Worm (Caenorhabditis elegans) whole organism, early embryonic: ENCODE data around the gene egl-38.

ENCODE experiments used
- B0310.2 ChIP-seq: sonication (generic microtip); optimal IDR thresholded peaks from 2 replicates; lab custom pipeline; 2016; ENCODE audit warnings: mild to moderate bottlenecking, missing genetic modification characterization, missing compliant biosample characterization
- F13C5.2 ChIP-seq: sonication (generic microtip); optimal IDR thresholded peaks from 2 replicates; lab custom pipeline; 2017; ENCODE audit warnings: mild to moderate bottlenecking, missing genetic modification characterization, inconsistent platforms, missing compliant biosample characterization
- aly-1 ChIP-seq: sonication (generic microtip); optimal IDR thresholded peaks from 2 replicates; lab custom pipeline; 2016; ENCODE audit warnings: missing genetic modification characterization, missing compliant biosample characterization
- ama-1 ChIP-seq: fragments of 150-350 bp; optimal IDR thresholded peaks from 2 replicates; lab custom pipeline; 2014
- ceh-13 ChIP-seq: fragments of 200-800 bp; sonication (Bioruptor generic); optimal IDR thresholded peaks from 2 replicates; lab custom pipeline; 2018; ENCODE audit warnings: mild to moderate bottlenecking, missing genetic modification characterization, missing compliant biosample characterization
- ceh-36 ChIP-seq: sonication (generic microtip); optimal IDR thresholded peaks from 2 replicates; lab custom pipeline; 2016; ENCODE audit warnings: missing genetic modification characterization, inconsistent platforms, missing compliant biosample characterization
- ets-7 ChIP-seq: sonication (generic microtip); optimal IDR thresholded peaks from 2 replicates; lab custom pipeline; 2016; ENCODE audit warnings: missing genotype, missing genetic modification characterization, missing compliant biosample characterization
- flt-1 ChIP-seq: fragments of 200-800 bp; sonication (Bioruptor generic); IDR thresholded peaks from 2 replicates; pipeline ENCODE4 v1.3.6; 2022; ENCODE audit warnings: missing genetic modification characterization, missing compliant biosample characterization
- hmbx-1 ChIP-seq: sonication (generic microtip); optimal IDR thresholded peaks from 2 replicates; lab custom pipeline; 2016; ENCODE audit warnings: mild to moderate bottlenecking, missing genetic modification characterization, missing compliant biosample characterization
- hmg-4 ChIP-seq: fragments of 200-800 bp; sonication (Bioruptor generic); optimal IDR thresholded peaks from 2 replicates; lab custom pipeline; 2018; ENCODE audit warnings: mild to moderate bottlenecking, missing genetic modification characterization, missing compliant biosample characterization
- hnd-1 ChIP-seq: sonication (generic microtip); optimal IDR thresholded peaks from 2 replicates; lab custom pipeline; 2016; ENCODE audit warnings: missing genetic modification characterization, missing compliant biosample characterization
- pes-1 ChIP-seq: fragments of 200-800 bp; sonication (Bioruptor generic); IDR thresholded peaks from 2 replicates; pipeline ENCODE4 v1.3.6; 2022; ENCODE audit warnings: missing genetic modification reagents, missing genetic modification characterization, missing compliant biosample characterization
- scrt-1 ChIP-seq: fragments of 200-800 bp; sonication (Bioruptor generic); IDR thresholded peaks from 2 replicates; pipeline ENCODE4 v1.3.6; 2022; ENCODE audit warnings: missing genetic modification characterization, missing compliant biosample characterization
- sea-1 ChIP-seq: fragments of 200-800 bp; sonication (Bioruptor generic); conservative IDR thresholded peaks from 2 replicates; pipeline ENCODE4 v1.3.6; 2022; ENCODE audit warnings: missing genetic modification characterization, missing compliant biosample characterization
- tbx-11 ChIP-seq: fragments of 200-800 bp; sonication (Bioruptor generic); IDR thresholded peaks from 2 replicates; pipeline ENCODE4 v1.3.6; 2022; ENCODE audit warnings: missing genetic modification characterization, missing compliant biosample characterization
- tbx-37 ChIP-seq: fragments of 200-800 bp; sonication (Bioruptor generic); conservative IDR thresholded peaks from 2 replicates; pipeline ENCODE4 v1.3.6; 2022; ENCODE audit warnings: missing genetic modification reagents, missing genetic modification characterization, missing compliant biosample characterization
- tra-4 ChIP-seq: sonication (generic microtip); optimal IDR thresholded peaks from 2 replicates; lab custom pipeline; 2017; ENCODE audit warnings: missing genetic modification characterization, missing compliant biosample characterization

egl-38 gene

ce11 chrIV:10062728-10063127, 47.6 kb downstream of the egl-38 start, which contains the start of gene ipla-7:
ipla-7 (minus strand) TSS chrIV:10062849.
- TF ChIP-seq tra-4 (tag; lab: Kevin White, UChicago) (no peak), ama-1 (lab: Kevin White, UChicago) (no peak), hmg-4 (no peak), B0310.2 (tag; lab: Kevin White, UChicago) (no peak), hmbx-1 (tag; lab: Kevin White, UChicago) (no peak), sea-1 (GFP tag; lab: Robert Waterston, UW) (no peak), ceh-36 (tag; lab: Kevin White, UChicago) (no peak), scrt-1 (GFP tag; lab: Robert Waterston, UW) (no peak), ceh-13 (GFP tag; lab: Kevin White, UChicago) (no peak), F13C5.2 (tag; lab: Kevin White, UChicago) (no peak), aly-1 (tag; lab: Kevin White, UChicago) (no peak), ets-7 (tag; lab: Kevin White, UChicago) (no peak), tbx-37 (GFP tag; lab: Robert Waterston, UW) (no peak), tbx-11 (GFP tag; lab: Robert Waterston, UW) (no peak), flt-1 (no peak), hnd-1 (tag; lab: Kevin White, UChicago) (no peak), pes-1 (GFP tag; lab: Robert Waterston, UW) (no peak)

DNA sequence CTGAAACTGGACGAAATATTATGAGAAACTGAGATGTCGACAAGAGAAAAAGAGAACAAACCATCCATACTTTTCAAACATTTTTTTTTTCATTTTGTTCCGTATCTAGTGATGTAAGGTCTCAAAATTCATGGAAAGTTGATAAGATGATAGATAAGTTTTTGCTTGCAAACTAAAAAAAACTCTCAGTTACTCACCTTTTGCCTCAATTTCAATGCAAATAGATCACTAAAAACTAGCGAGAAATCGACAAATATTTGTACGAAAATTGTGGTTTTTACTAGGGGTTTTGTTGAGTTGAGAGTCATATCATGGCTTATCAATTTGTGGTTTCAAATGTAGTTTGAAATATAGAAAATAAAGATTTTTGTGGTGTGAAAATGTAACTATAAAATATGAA, 49.5 kb downstream of the egl-38 start:
- TF ChIP-seq B0310.2 (tag; lab: Kevin White, UChicago): no peak
- no peak for TF ChIP-seq ceh-13 (GFP tag; lab: Kevin White, UChicago)
- TF ChIP-seq tbx-37 (GFP tag; lab: Robert Waterston, UW): no peak
- no peak for TF ChIP-seq hnd-1 (tag; lab: Kevin White, UChicago)

- TF ChIP-seq tbx-11 (GFP tag; lab: Robert Waterston, UW): no peak
- TF ChIP-seq hmg-4: no peak
- no peak for TF ChIP-seq B0310.2 (tag; lab: Kevin White, UChicago)
- TF ChIP-seq ets-7 (tag; lab: Kevin White, UChicago): no peak
- no peak for TF ChIP-seq flt-1
- no peak for TF ChIP-seq hmbx-1 (tag; lab: Kevin White, UChicago)
Observed at ce11 chrIV:10059175-10059574, 51.1 kb downstream of the egl-38 start.
